Worm (Caenorhabditis elegans): Measurements from ENCODE around the gene T25F10.4.

The T25F10.4 gene

DNA sequence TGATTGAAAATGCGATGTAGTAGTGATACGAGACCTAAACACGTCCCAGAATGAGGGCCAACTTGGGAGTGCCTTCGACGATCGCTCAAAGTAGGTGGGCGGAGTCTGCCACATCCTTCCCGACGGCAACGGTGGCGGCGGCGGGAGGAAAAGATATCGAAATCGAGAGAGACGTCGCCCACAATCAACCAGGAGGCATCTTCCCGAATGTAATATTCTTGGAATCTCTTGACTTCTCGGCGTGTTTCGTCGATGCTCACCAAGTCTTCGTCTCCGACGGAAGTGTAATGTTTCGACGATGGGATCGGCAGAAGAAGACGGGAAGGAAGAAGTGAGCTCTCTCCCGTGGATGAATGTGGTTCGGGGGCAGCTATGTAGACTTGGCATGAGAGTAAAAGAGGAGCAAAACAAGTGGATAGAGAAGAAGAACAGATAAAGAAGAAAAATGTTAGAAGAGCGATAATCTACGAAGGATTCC is 6.2 kb upstream of the T25F10.4 start, which contains the start of the genes T25F10.1 and clik-1 (continued):
- TF ChIP-seq lin-15B (tag; optimal IDR thresholded peaks at IDR 0.05) (no peak), nhr-20 (tag; optimal IDR thresholded peaks at IDR 0.05) (peak; percentile 17), irx-1 (tag; optimal IDR thresholded peaks at IDR 0.05) (no peak), jun-1 (tag; optimal IDR thresholded peaks at IDR 0.05) (no peak), ztf-11 (tag; optimal IDR thresholded peaks at IDR 0.05) (no peak), mef-2 (tag; optimal IDR thresholded peaks at IDR 0.05) (no peak), nhr-237 (tag; optimal IDR thresholded peaks at IDR 0.05) (no peak), grh-1 (GFP tag; IDR thresholded peaks at IDR 0.05) (no peak), sup-37 (GFP tag; optimal IDR thresholded peaks at IDR 0.05) (peak; percentile 46), lin-14 (GFP tag; optimal IDR thresholded peaks at IDR 0.05) (peak; percentile 83), mep-1 (tag; optimal IDR thresholded peaks at IDR 0.05) (peak; percentile 13), ceh-63 (GFP tag; optimal IDR thresholded peaks at IDR 0.05) (no peak), elt-3 (tag; optimal IDR thresholded peaks at IDR 0.05) (no peak), nhr-76 (tag; optimal IDR thresholded peaks at IDR 0.05) (no peak), nhr-47 (tag; optimal IDR thresholded peaks at IDR 0.05) (no peak), alr-1 (tag; optimal IDR thresholded peaks at IDR 0.05; ENCODE audit: borderline replicate concordance) (no peak), fkh-4 (tag; optimal IDR thresholded peaks at IDR 0.05; ENCODE audit: borderline replicate concordance) (peak; percentile 22), mab-9 (GFP tag; IDR thresholded peaks at IDR 0.05) (no peak), ceh-8 (GFP tag; optimal IDR thresholded peaks at IDR 0.05) (no peak), lir-3 (tag; optimal IDR thresholded peaks at IDR 0.05; ENCODE audit: poor library complexity) (no peak), skn-1 (tag; optimal IDR thresholded peaks at IDR 0.05) (no peak), C16A3.4 (tag; optimal IDR thresholded peaks at IDR 0.05) (no peak), pax-3 (tag; optimal IDR thresholded peaks at IDR 0.05) (no peak), F16B12.6 (tag; optimal IDR thresholded peaks at IDR 0.05) (no peak), dpl-1 (GFP tag; optimal IDR thresholded peaks at IDR 0.05) (no peak), lin-39 (tag; optimal IDR thresholded peaks at IDR 0.05) (no peak), nhr-77 (tag; optimal IDR thresholded peaks at IDR 0.05) (no peak), fkh-10 (GFP tag; optimal IDR thresholded peaks at IDR 0.05) (no peak), nhr-84 (tag; optimal IDR thresholded peaks at IDR 0.05) (no peak), mdl-1 (tag; optimal IDR thresholded peaks at IDR 0.05) (no peak), hlh-4 (tag; optimal IDR thresholded peaks at IDR 0.05) (no peak), rnt-1 (tag; optimal IDR thresholded peaks at IDR 0.05) (peak; percentile 76), ces-1 (GFP tag; optimal IDR thresholded peaks at IDR 0.05) (no peak), lsy-2 (tag; optimal IDR thresholded peaks at IDR 0.05) (peak in 1 of 2 experiments; percentile 28), nhr-12 (tag; optimal IDR thresholded peaks at IDR 0.05) (no peak), fos-1 (tag; optimal IDR thresholded peaks at IDR 0.05) (no peak), sptf-1 (tag; optimal IDR thresholded peaks at IDR 0.05) (no peak), nhr-28 (tag; optimal IDR thresholded peaks at IDR 0.05) (no peak), ama-1 (optimal IDR thresholded peaks at IDR 0.05) (no peak), egl-27 (tag; optimal IDR thresholded peaks at IDR 0.05) (no peak), unc-86 (tag; optimal IDR thresholded peaks at IDR 0.05) (no peak), zip-4 (GFP tag; optimal IDR thresholded peaks at IDR 0.05) (no peak), efl-1 (optimal IDR thresholded peaks at IDR 0.05) (no peak), efl-1 (GFP tag; optimal IDR thresholded peaks at IDR 0.05 in 1 of 2) (peak in 1 of 2 experiments; percentile 11), unc-130 (tag; optimal IDR thresholded peaks at IDR 0.05) (peak; percentile 54), vab-15 (tag; optimal IDR thresholded peaks at IDR 0.05) (no peak), hpl-2 (GFP tag; optimal IDR thresholded peaks at IDR 0.05) (no peak), ets-5 (GFP tag; IDR thresholded peaks at IDR 0.05) (no peak), efl-3 (GFP tag; optimal IDR thresholded peaks at IDR 0.05) (no peak), pqm-1 (tag; optimal IDR thresholded peaks at IDR 0.05) (no peak), sox-4 (tag; optimal IDR thresholded peaks at IDR 0.05) (no peak), blmp-1 (tag; optimal IDR thresholded peaks at IDR 0.05) (no peak), ceh-88 (GFP tag; IDR thresholded peaks at IDR 0.05) (no peak), tbx-2 (tag; optimal IDR thresholded peaks at IDR 0.05) (no peak)

Data from whole organism, L1 larva.